Fruit fly (Drosophila melanogaster) whole organism, embryonic: Measurements from ENCODE around the gene Pfas.

Source experiments
- CG10274 ChIP-seq: fragments of 200-800 bp; sonication (Bioruptor generic); optimal IDR thresholded peaks from 3 replicates; lab custom pipeline; 2017; ENCODE audit warnings: missing biosample characterization, mild to moderate bottlenecking, missing genetic modification characterization
- CG10431 ChIP-seq: fragments of 200-800 bp; sonication (Bioruptor generic); optimal IDR thresholded peaks from 3 replicates; lab custom pipeline; 2018; ENCODE audit warnings: missing biosample characterization, mild to moderate bottlenecking, missing genetic modification characterization
- CG11696 ChIP-seq: fragments of 200-800 bp; sonication (Bioruptor generic); IDR thresholded peaks from 2 replicates; pipeline ENCODE4 v1.3.6; 2022; ENCODE audit warnings: missing biosample characterization, missing genetic modification characterization
- CG15696 ChIP-seq: fragments of 200-800 bp; sonication (Bioruptor generic); optimal IDR thresholded peaks from 2 replicates; lab custom pipeline; 2019; ENCODE audit warnings: missing biosample characterization, mild to moderate bottlenecking, missing genetic modification characterization, moderate library complexity
- CG17385 ChIP-seq: fragments of 200-800 bp; sonication (Bioruptor generic); optimal IDR thresholded peaks from 3 replicates; lab custom pipeline; 2018; ENCODE audit warnings: missing biosample characterization, mild to moderate bottlenecking, missing genetic modification characterization
- CG17802 ChIP-seq: fragments of 200-800 bp; sonication (Bioruptor generic); optimal IDR thresholded peaks from 2 replicates; lab custom pipeline; 2018; ENCODE audit warnings: missing biosample characterization, mild to moderate bottlenecking, missing genetic modification characterization, moderate library complexity
- CG18764 ChIP-seq: fragments of 200-800 bp; sonication (Bioruptor generic); optimal IDR thresholded peaks from 3 replicates; lab custom pipeline; 2016; ENCODE audit warnings: missing biosample characterization, missing genetic modification characterization
- CG34224 ChIP-seq: fragments of 200-800 bp; sonication (Bioruptor generic); IDR thresholded peaks from 3 replicates; pipeline ENCODE4 v1.3.6; 2022; ENCODE audit warnings: missing biosample characterization, missing genetic modification characterization; ENCODE audit not compliant: partially characterized antibody
- CG3838 ChIP-seq: fragments of 200-800 bp; sonication (Bioruptor generic); optimal IDR thresholded peaks from 3 replicates; lab custom pipeline; 2016; ENCODE audit warnings: missing biosample characterization, missing genetic modification characterization
- CG3847 ChIP-seq: fragments of 200-800 bp; sonication (Bioruptor generic); IDR thresholded peaks from 2 replicates; pipeline ENCODE4 v1.3.6; 2022; ENCODE audit warnings: missing biosample characterization, missing genetic modification characterization
- CG4730 ChIP-seq: fragments of 200-800 bp; sonication (Bioruptor generic); IDR thresholded peaks from 2 replicates; pipeline ENCODE4 v1.3.6; 2022; ENCODE audit warnings: missing biosample characterization, missing genetic modification characterization
- CG5180 ChIP-seq: fragments of 200-800 bp; sonication (Bioruptor generic); optimal IDR thresholded peaks from 3 replicates; lab custom pipeline; 2017; ENCODE audit warnings: missing biosample characterization, missing genetic modification characterization, mild to moderate bottlenecking, moderate library complexity, missing genetic modification reagents
- CG6791 ChIP-seq: fragments of 200-800 bp; sonication (Bioruptor generic); IDR thresholded peaks from 3 replicates; pipeline ENCODE4 v1.3.6; 2022; ENCODE audit warnings: missing biosample characterization, missing genetic modification characterization; ENCODE audit not compliant: partially characterized antibody
- CG7556 ChIP-seq: fragments of 200-800 bp; sonication (Bioruptor generic); optimal IDR thresholded peaks from 2 replicates; lab custom pipeline; 2017; ENCODE audit warnings: missing biosample characterization, mild to moderate bottlenecking, missing genetic modification characterization
- CkIIα-i1 ChIP-seq: fragments of 200-800 bp; sonication (Bioruptor generic); IDR thresholded peaks from 2 replicates; pipeline ENCODE4 v1.3.6; 2022; ENCODE audit warnings: missing biosample characterization, missing genetic modification characterization
- D19B ChIP-seq: fragments of 200-800 bp; sonication (Bioruptor generic); optimal IDR thresholded peaks from 2 replicates; lab custom pipeline; 2017; ENCODE audit warnings: missing biosample characterization, mild to moderate bottlenecking, missing genetic modification characterization
- Dfd ChIP-seq, 2 experiments: fragments of >200 bp; optimal IDR thresholded peaks; 2 replicates each; lab custom pipeline; 2017; ENCODE audit warnings: missing biosample characterization in 2 of 2, missing genetic modification characterization in 2 of 2
- Doc3 ChIP-seq: fragments of 200-800 bp; sonication (Bioruptor generic); IDR thresholded peaks from 3 replicates; pipeline ENCODE4 v1.3.6; 2022; ENCODE audit warnings: missing biosample characterization, missing genetic modification characterization; ENCODE audit not compliant: partially characterized antibody
- Fer1 ChIP-seq: fragments of 200-800 bp; sonication (Bioruptor generic); optimal IDR thresholded peaks from 2 replicates; lab custom pipeline; 2017; ENCODE audit warnings: missing biosample characterization, mild to moderate bottlenecking, missing genetic modification characterization
- Hr78 ChIP-seq, 2 experiments: fragments of 200-800 bp in 1 of 2; fragments of >200 bp in 1 of 2; sonication (Bioruptor generic) in 1 of 2; optimal IDR thresholded peaks; 2 replicates each; lab custom pipeline; 2017 to 2019; ENCODE audit warnings: missing biosample characterization in 2 of 2, missing genetic modification characterization in 2 of 2, mild to moderate bottlenecking in 1 of 2, moderate library complexity in 1 of 2
- Lim3 ChIP-seq: fragments of 200-800 bp; sonication (Bioruptor generic); IDR thresholded peaks from 2 replicates; pipeline ENCODE4 v1.3.6; 2022; ENCODE audit warnings: missing biosample characterization, missing genetic modification characterization
- MTF-1 ChIP-seq: fragments of 200-800 bp; sonication (Bioruptor generic); optimal IDR thresholded peaks from 2 replicates; lab custom pipeline; 2018; ENCODE audit warnings: missing biosample characterization, mild to moderate bottlenecking, missing genetic modification characterization, borderline replicate concordance
- Mes4 ChIP-seq: fragments of 200-800 bp; sonication (Bioruptor generic); optimal IDR thresholded peaks from 2 replicates; lab custom pipeline; 2016; ENCODE audit warnings: missing biosample characterization, missing genetic modification characterization
- NFAT ChIP-seq: fragments of 200-800 bp; sonication (Bioruptor generic); IDR thresholded peaks from 2 replicates; pipeline ENCODE4 v1.3.6; 2022; ENCODE audit warnings: missing biosample characterization, missing genetic modification characterization
- NfI ChIP-seq: fragments of 200-800 bp; sonication (Bioruptor generic); optimal IDR thresholded peaks from 3 replicates; lab custom pipeline; 2018; ENCODE audit warnings: missing biosample characterization, mild to moderate bottlenecking, missing genetic modification characterization, moderate library complexity
- Oli ChIP-seq: fragments of 200-800 bp; sonication (Bioruptor generic); optimal IDR thresholded peaks from 2 replicates; lab custom pipeline; 2018; ENCODE audit warnings: missing biosample characterization, mild to moderate bottlenecking, missing genetic modification characterization, moderate library complexity
- ash1 ChIP-seq: fragments of 200-800 bp; sonication (Bioruptor generic); optimal IDR thresholded peaks from 2 replicates; lab custom pipeline; 2018; ENCODE audit warnings: missing biosample characterization, mild to moderate bottlenecking, missing genetic modification characterization
- cato ChIP-seq: fragments of 200-800 bp; sonication (Bioruptor generic); optimal IDR thresholded peaks from 2 replicates; lab custom pipeline; 2016; ENCODE audit warnings: missing biosample characterization, missing genetic modification characterization, borderline replicate concordance
- crc ChIP-seq: fragments of 200-800 bp; sonication (Bioruptor generic); optimal IDR thresholded peaks from 2 replicates; lab custom pipeline; 2016; ENCODE audit warnings: missing biosample characterization, missing genetic modification characterization
- fru ChIP-seq: fragments of >200 bp; optimal IDR thresholded peaks from 2 replicates; lab custom pipeline; 2017
- hkb ChIP-seq, 2 experiments: fragments of 200-800 bp in 1 of 2; fragments of >200 bp in 1 of 2; sonication (Bioruptor generic) in 1 of 2; IDR thresholded peaks in 1 of 2; optimal IDR thresholded peaks in 1 of 2; 2 replicates each; pipeline versions ENCODE4 v1.3.6 to Lab custom; 2017 to 2022; ENCODE audit warnings: missing biosample characterization in 1 of 2, missing genetic modification characterization in 1 of 2
- hth ChIP-seq: fragments of >200 bp; optimal IDR thresholded peaks from 2 replicates; lab custom pipeline; 2017; ENCODE audit warnings: inconsistent platforms
- insv ChIP-seq, 2 experiments: fragments of 200-800 bp; sonication (Bioruptor generic); optimal IDR thresholded peaks; 3 replicates each; lab custom pipeline; 2016 to 2018; ENCODE audit warnings: missing biosample characterization in 2 of 2, missing genetic modification characterization in 2 of 2
- jumu ChIP-seq: fragments of 200-800 bp; sonication (Bioruptor generic); optimal IDR thresholded peaks from 3 replicates; lab custom pipeline; 2016; ENCODE audit warnings: missing biosample characterization, missing genetic modification characterization
- lov ChIP-seq, 2 experiments: fragments of 200-800 bp in 1 of 2; fragments of >200 bp in 1 of 2; sonication (Bioruptor generic) in 1 of 2; IDR thresholded peaks in 1 of 2; optimal IDR thresholded peaks in 1 of 2; 2 replicates in 1 of 2; 3 replicates in 1 of 2; pipeline versions ENCODE4 v1.3.6 to Lab custom; 2017 to 2022; ENCODE audit warnings: missing biosample characterization in 1 of 2, missing genetic modification characterization in 1 of 2
- mld ChIP-seq: fragments of 200-800 bp; sonication (Bioruptor generic); IDR thresholded peaks from 3 replicates; pipeline ENCODE4 v1.3.6; 2022; ENCODE audit warnings: missing biosample characterization, missing genetic modification characterization; ENCODE audit not compliant: partially characterized antibody
- nerfin-2 ChIP-seq: fragments of 200-800 bp; sonication (Bioruptor generic); IDR thresholded peaks from 2 replicates; pipeline ENCODE4 v1.3.6; 2022; ENCODE audit warnings: missing biosample characterization, missing genetic modification characterization; ENCODE audit not compliant: partially characterized antibody
- otp ChIP-seq: fragments of 200-800 bp; sonication (Bioruptor generic); IDR thresholded peaks from 3 replicates; pipeline ENCODE4, ENCODE4 v1.3.6; 2022; ENCODE audit warnings: missing biosample characterization, missing genetic modification characterization
- pan ChIP-seq, 4 experiments: fragments of >200 bp in 3 of 4; fragments of 200-800 bp in 1 of 4; sonication (Bioruptor generic) in 1 of 4; optimal IDR thresholded peaks in 3 of 4; IDR thresholded peaks in 1 of 4; 2 replicates each; pipeline versions ENCODE4 v1.3.6 to Lab custom; 2017 to 2022; ENCODE audit warnings: missing biosample characterization in 2 of 4, missing genetic modification characterization in 2 of 4, mixed read lengths in 1 of 4
- peb ChIP-seq: fragments of 200-800 bp; sonication (Bioruptor generic); IDR thresholded peaks from 2 replicates; pipeline ENCODE4 v1.3.6; 2022; ENCODE audit warnings: missing biosample characterization, missing genetic modification characterization
- rib ChIP-seq: fragments of 200-800 bp; sonication (Bioruptor generic); IDR thresholded peaks from 2 replicates; pipeline ENCODE4 v1.3.6; 2022; ENCODE audit warnings: missing biosample characterization, missing genetic modification characterization
- run ChIP-seq: fragments of 200-800 bp; sonication (Bioruptor generic); optimal IDR thresholded peaks from 3 replicates; lab custom pipeline; 2018; ENCODE audit warnings: missing biosample characterization, mild to moderate bottlenecking, missing genetic modification characterization
- sens ChIP-seq: fragments of 200-800 bp; sonication (Bioruptor generic); peaks from one replicate; lab custom pipeline; 2016; ENCODE audit warnings: missing biosample characterization, missing genetic modification characterization
- sens-2 ChIP-seq: fragments of 200-800 bp; sonication (Bioruptor generic); IDR thresholded peaks from 2 replicates; pipeline ENCODE4 v1.3.6; 2022; ENCODE audit warnings: missing biosample characterization, missing genetic modification characterization
- sob ChIP-seq: fragments of 200-800 bp; sonication (Bioruptor generic); IDR thresholded peaks from 2 replicates; pipeline ENCODE4 v1.3.6; 2022; ENCODE audit warnings: missing biosample characterization, missing genetic modification characterization
- sug ChIP-seq: fragments of 200-800 bp; optimal IDR thresholded peaks from 2 replicates; lab custom pipeline; 2019; ENCODE audit warnings: missing biosample characterization, mild to moderate bottlenecking, missing genetic modification characterization, moderate library complexity
- unpg ChIP-seq: fragments of 200-800 bp; sonication (Bioruptor generic); optimal IDR thresholded peaks from 3 replicates; lab custom pipeline; 2018; ENCODE audit warnings: missing biosample characterization, mild to moderate bottlenecking, missing genetic modification characterization, moderate library complexity

Pfas gene

dm6 chr2L:6062382-6063082 lies 16.7 kb upstream of the Pfas start, which contains the start of the genes ND-51 and CG13994 (continued):
- TF ChIP-seq D19B (GFP tag; lab: Kevin White, UChicago) = peak; percentile 63
- TF ChIP-seq CG5180 (GFP tag; lab: Kevin White, UChicago) = peak; percentile 42
- no peak for TF ChIP-seq hth (lab: Kevin White, UChicago)
- no peak; the same call in 2 of the 3 replicates for TF ChIP-seq CG34224 (GFP tag; lab: Robert Waterston, UW)
- no peak for TF ChIP-seq CkIIα-i1 (GFP tag; lab: Robert Waterston, UW)
- peak; percentile 58 for TF ChIP-seq run (tag; lab: Kevin White, UChicago)
- TF ChIP-seq unpg (GFP tag; lab: Kevin White, UChicago) = peak; percentile 85
- TF ChIP-seq CG18764 (GFP tag; lab: Kevin White, UChicago) = peak; percentile 70
- peak; percentile 60 for TF ChIP-seq CG17385 (GFP tag; lab: Kevin White, UChicago)
- TF ChIP-seq CG3838 (GFP tag; lab: Kevin White, UChicago) = peak; percentile 70
- TF ChIP-seq CG15696 (tag; lab: Kevin White, UChicago) = peak; percentile 83
- TF ChIP-seq hkb (optimal IDR thresholded peaks at IDR 0.05; lab: Kevin White, UChicago) = no peak
- TF ChIP-seq hkb (GFP tag; IDR thresholded peaks at IDR 0.05; lab: Robert Waterston, UW) = peak; percentile 84
- TF ChIP-seq CG10274 = peak; percentile 17
- TF ChIP-seq Mes4 (GFP tag; lab: Kevin White, UChicago) = peak; percentile 80
- TF ChIP-seq pan (optimal IDR thresholded peaks at IDR 0.05; lab: Kevin White, UChicago) = no peak
- TF ChIP-seq pan (GFP tag; optimal IDR thresholded peaks at IDR 0.05 in 1 of 2, IDR thresholded peaks at IDR 0.05 in 1 of 2) = peak in 1 of 2 experiments; percentile 85
- TF ChIP-seq sens (GFP tag; lab: Kevin White, UChicago) = peak; percentile 99
- peak; percentile 87 for TF ChIP-seq NfI (GFP tag; lab: Kevin White, UChicago)
- 0 out of 2 replicates have a peak, but pooled peaks have one; percentile 16 for TF ChIP-seq CG11696 (GFP tag; lab: Robert Waterston, UW)
- peak; percentile 1 for TF ChIP-seq MTF-1 (GFP tag; lab: Kevin White, UChicago)
- TF ChIP-seq peb (GFP tag; lab: Robert Waterston, UW) = peak; percentile 63
- peak in 1 of 2 experiments; percentile 38 for TF ChIP-seq Hr78 (GFP tag; optimal IDR thresholded peaks at IDR 0.05; lab: Kevin White, UChicago)
- TF ChIP-seq jumu = peak; percentile 86
- TF ChIP-seq CG10431 (GFP tag; lab: Kevin White, UChicago) = no peak
- TF ChIP-seq Oli (tag; lab: Kevin White, UChicago) = peak; percentile 69
- peak; percentile 61 for TF ChIP-seq CG7556 (GFP tag; lab: Kevin White, UChicago)
- no peak for TF ChIP-seq Doc3 (GFP tag; lab: Robert Waterston, UW)
- TF ChIP-seq CG4730 (GFP tag; lab: Robert Waterston, UW) = peak; percentile 73
- peak; percentile 71 for TF ChIP-seq crc (GFP tag; lab: Kevin White, UChicago)
- TF ChIP-seq ash1 (GFP tag; lab: Kevin White, UChicago) = no peak
- peak; percentile 65 for TF ChIP-seq sens-2 (GFP tag; lab: Robert Waterston, UW)
- TF ChIP-seq cato (GFP tag; lab: Kevin White, UChicago) = peak; percentile 40
- no peak for TF ChIP-seq mld
- peak; percentile 85 for TF ChIP-seq NFAT (GFP tag; lab: Robert Waterston, UW)
- TF ChIP-seq fru (lab: Kevin White, UChicago) = no peak
- no peak for TF ChIP-seq CG6791 (GFP tag; lab: Robert Waterston, UW)
- TF ChIP-seq Lim3 (GFP tag; lab: Robert Waterston, UW) = no peak
- no peak for TF ChIP-seq Dfd (GFP tag; optimal IDR thresholded peaks at IDR 0.05; lab: Kevin White, UChicago)
- TF ChIP-seq sug = peak; percentile 86
- peak in 1 of 2 experiments; percentile 68 for TF ChIP-seq insv (GFP tag; optimal IDR thresholded peaks at IDR 0.05; lab: Kevin White, UChicago)
- peak; percentile 56; the same call in 1 of the 2 replicates for TF ChIP-seq rib (GFP tag; lab: Robert Waterston, UW)
- TF ChIP-seq CG17802 (tag; lab: Kevin White, UChicago) = peak; percentile 100
- TF ChIP-seq otp (GFP tag; lab: Robert Waterston, UW) = peak; percentile 69; the same call in 2 of the 3 replicates
- peak; percentile 88 for TF ChIP-seq CG3847 (GFP tag; lab: Robert Waterston, UW)
- TF ChIP-seq Fer1 (GFP tag; lab: Kevin White, UChicago) = peak; percentile 79
- TF ChIP-seq lov (optimal IDR thresholded peaks at IDR 0.05; lab: Kevin White, UChicago) = no peak
- TF ChIP-seq lov (GFP tag; IDR thresholded peaks at IDR 0.05; lab: Robert Waterston, UW) = peak; percentile 64; the same call in 1 of the 3 replicates
- TF ChIP-seq nerfin-2 (GFP tag; lab: Robert Waterston, UW) = no peak
- TF ChIP-seq sob (GFP tag; lab: Robert Waterston, UW) = peak; percentile 91
